Fruit fly (Drosophila melanogaster): ENCODE data around the gene CCT2.

CCT2 gene

dm6 chrX:9109072-9109844 is 19.9 kb downstream of the CCT2 start (continued):
- TF ChIP-seq prd (optimal IDR thresholded peaks at IDR 0.05): no peak
- TF ChIP-seq prd (GFP tag; IDR thresholded peaks at IDR 0.05): peak; percentile 60; the same call in 1 of the 3 replicates
- 0 out of 3 replicates have a peak, but pooled peaks have one; percentile 19 for TF ChIP-seq zfh1 (GFP tag; IDR thresholded peaks at IDR 0.05)
- no peak for TF ChIP-seq CG34224 (GFP tag; IDR thresholded peaks at IDR 0.05; ENCODE audit: partially characterized antibody)
- peak; percentile 48 for TF ChIP-seq CG18619 (GFP tag; optimal IDR thresholded peaks at IDR 0.05)
- peak; percentile 40 for TF ChIP-seq p53 (GFP tag; optimal IDR thresholded peaks at IDR 0.05)
- no peak for TF ChIP-seq Scr (GFP tag; IDR thresholded peaks at IDR 0.05; ENCODE audit: partially characterized antibody)
- TF ChIP-seq fd96Cb (tag; optimal IDR thresholded peaks at IDR 0.05): peak; percentile 38
- peak; percentile 4 for TF ChIP-seq emc (GFP tag; optimal IDR thresholded peaks at IDR 0.05)
- no peak for TF ChIP-seq CG15073 (GFP tag; optimal IDR thresholded peaks at IDR 0.05)
- TF ChIP-seq otp (GFP tag; IDR thresholded peaks at IDR 0.05): 0 out of 3 replicates have a peak, but pooled peaks have one; percentile 28
- TF ChIP-seq Dek (tag; optimal IDR thresholded peaks at IDR 0.05): peak; percentile 37
- peak; percentile 4; the same call in 1 of the 2 replicates for TF ChIP-seq ranshi (GFP tag; IDR thresholded peaks at IDR 0.05)
- TF ChIP-seq stc (GFP tag; IDR thresholded peaks at IDR 0.05): no peak
- peak; percentile 3 for TF ChIP-seq mirr (GFP tag; optimal IDR thresholded peaks at IDR 0.05)
- TF ChIP-seq ro (GFP tag; IDR thresholded peaks at IDR 0.05): no peak
- no peak for TF ChIP-seq hth (optimal IDR thresholded peaks at IDR 0.05)
- peak; percentile 38; the same call in 1 of the 2 replicates for TF ChIP-seq sob (GFP tag; IDR thresholded peaks at IDR 0.05)
- TF ChIP-seq CG10321 (GFP tag; IDR thresholded peaks at IDR 0.05): peak; percentile 35; the same call in 1 of the 2 replicates
- peak; percentile 28 for TF ChIP-seq CG7786 (GFP tag; optimal IDR thresholded peaks at IDR 0.05)
- no peak for TF ChIP-seq wdn (GFP tag; IDR thresholded peaks at IDR 0.05)
- TF ChIP-seq chn (GFP tag; optimal IDR thresholded peaks at IDR 0.05): peak; percentile 52
- peak; percentile 72 for TF ChIP-seq shn (GFP tag; optimal IDR thresholded peaks at IDR 0.05)
- peak; percentile 89 for TF ChIP-seq Med (GFP tag)
- TF ChIP-seq CG8924 (tag; optimal IDR thresholded peaks at IDR 0.05): peak; percentile 61
- TF ChIP-seq mam (GFP tag; optimal IDR thresholded peaks at IDR 0.05): peak; percentile 55
- no peak for TF ChIP-seq Fer1 (GFP tag; optimal IDR thresholded peaks at IDR 0.05)
- peak; percentile 22; the same call in 1 of the 2 replicates for TF ChIP-seq ttk (GFP tag; IDR thresholded peaks at IDR 0.05)
- TF ChIP-seq CG30431 (GFP tag; optimal IDR thresholded peaks at IDR 0.05): peak; percentile 50
- TF ChIP-seq Oli (tag; optimal IDR thresholded peaks at IDR 0.05): peak; percentile 62
- TF ChIP-seq fd64A (GFP tag; optimal IDR thresholded peaks at IDR 0.05): no peak
- peak; percentile 40 for TF ChIP-seq ewg (GFP tag; optimal IDR thresholded peaks at IDR 0.05)
- peak; percentile 22 for TF ChIP-seq CG3847 (GFP tag; IDR thresholded peaks at IDR 0.05)
- TF ChIP-seq HmgD (GFP tag; optimal IDR thresholded peaks at IDR 0.05): peak; percentile 52
- TF ChIP-seq dmrt99B (tag; optimal IDR thresholded peaks at IDR 0.05): no peak
- TF ChIP-seq nau (GFP tag; optimal IDR thresholded peaks at IDR 0.05): no peak
- no peak for TF ChIP-seq ftz-f1 (GFP tag; optimal IDR thresholded peaks at IDR 0.05)
- 0 out of 3 replicates have a peak, but pooled peaks have one; percentile 22 for TF ChIP-seq knrl (GFP tag; IDR thresholded peaks at IDR 0.05; ENCODE audit: partially characterized antibody)
- TF ChIP-seq Ssrp (tag; optimal IDR thresholded peaks at IDR 0.05): peak; percentile 56
- peak; percentile 61 for TF ChIP-seq CG9437 (GFP tag; optimal IDR thresholded peaks at IDR 0.05)
